Fruit fly (Drosophila melanogaster): ENCODE results near the gene rtet.
A peak's percentile ranks its signal among the peaks of the same experiment; 100 is the strongest.

rtet gene

dm6 chr3R:21071943-21072500 lies 36.2 kb upstream of the rtet start (continued):
- TF ChIP-seq CG12769 (tag; optimal IDR thresholded peaks at IDR 0.05) = peak; percentile 62
- peak; percentile 5 for TF ChIP-seq CG34376 (GFP tag; optimal IDR thresholded peaks at IDR 0.05)
- TF ChIP-seq HLH4C (GFP tag; IDR thresholded peaks at IDR 0.05; ENCODE audit: partially characterized antibody) = no peak
- TF ChIP-seq CG15073 (GFP tag; optimal IDR thresholded peaks at IDR 0.05) = no peak
- no peak for TF ChIP-seq pzg (GFP tag; optimal IDR thresholded peaks at IDR 0.05)
- no peak for TF ChIP-seq Poxn (GFP tag; IDR thresholded peaks at IDR 0.05)
- 0 out of 3 replicates have a peak, but pooled peaks have one; percentile 9 for TF ChIP-seq CG6791 (GFP tag; IDR thresholded peaks at IDR 0.05; ENCODE audit: partially characterized antibody)
- TF ChIP-seq onecut (GFP tag; IDR thresholded peaks at IDR 0.05) = no peak
- TF ChIP-seq CG13287 (GFP tag; IDR thresholded peaks at IDR 0.05; ENCODE audit: partially characterized antibody) = no peak
- no peak for TF ChIP-seq bowl (GFP tag; IDR thresholded peaks at IDR 0.05)
- no peak for TF ChIP-seq CG4360 (GFP tag; IDR thresholded peaks at IDR 0.05)
- no peak for TF ChIP-seq CG11456 (GFP tag; IDR thresholded peaks at IDR 0.05)
- peak in 1 of 2 experiments; percentile 52 for TF ChIP-seq Pdp1 (GFP tag; optimal IDR thresholded peaks at IDR 0.05)
- no peak for TF ChIP-seq CG18011 (GFP tag; optimal IDR thresholded peaks at IDR 0.05)
- peak; percentile 48 for TF ChIP-seq Med (GFP tag)
- TF ChIP-seq CG3995 (GFP tag; optimal IDR thresholded peaks at IDR 0.05) = peak; percentile 75
- no peak for TF ChIP-seq ERR (GFP tag; optimal IDR thresholded peaks at IDR 0.05)
- TF ChIP-seq CG12155 (GFP tag; optimal IDR thresholded peaks at IDR 0.05) = no peak
- TF ChIP-seq ttk (GFP tag; IDR thresholded peaks at IDR 0.05) = no peak
- peak; percentile 28 for TF ChIP-seq sug (tag; optimal IDR thresholded peaks at IDR 0.05)
- no peak for TF ChIP-seq sima (GFP tag; optimal IDR thresholded peaks at IDR 0.05)

dm6 chr3R:21073141-21073540 lies 35.1 kb upstream of the rtet start, which contains the start of gene r-l:
Gene r-l, minus strand, starts transcription at chr3R:21073319.
- TF ChIP-seq CG2712 (tag; optimal IDR thresholded peaks at IDR 0.05) (peak; percentile 39), CG8359 (GFP tag; optimal IDR thresholded peaks at IDR 0.05; ENCODE audit: borderline replicate concordance) (no peak), CG34376 (GFP tag; optimal IDR thresholded peaks at IDR 0.05) (peak; percentile 0), CG9876 (GFP tag; optimal IDR thresholded peaks at IDR 0.05) (no peak), CG8281 (tag; optimal IDR thresholded peaks at IDR 0.05) (no peak), BEAF-32 (GFP tag; optimal IDR thresholded peaks at IDR 0.05) (peak; percentile 54), chm (GFP tag; IDR thresholded peaks at IDR 0.05) (no peak), twi (tag; optimal IDR thresholded peaks at IDR 0.05) (peak; percentile 34), CG3726 (GFP tag; IDR thresholded peaks at IDR 0.05) (no peak), Sry-δ (GFP tag; optimal IDR thresholded peaks at IDR 0.05) (peak; percentile 67), phol (tag; optimal IDR thresholded peaks at IDR 0.05) (peak; percentile 60), CG8290 (GFP tag; optimal IDR thresholded peaks at IDR 0.05) (no peak), CG8290 (tag; optimal IDR thresholded peaks at IDR 0.05) (peak in 1 of 2 experiments; percentile 77), CG7928 (GFP tag; optimal IDR thresholded peaks at IDR 0.05) (peak; percentile 21), CG12659 (GFP tag; optimal IDR thresholded peaks at IDR 0.05) (peak; percentile 56), CG12236 (GFP tag; optimal IDR thresholded peaks at IDR 0.05) (no peak), CG10147 (GFP tag; optimal IDR thresholded peaks at IDR 0.05) (peak; percentile 32), CG1603 (tag; optimal IDR thresholded peaks at IDR 0.05) (peak; percentile 83), fu2 (GFP tag; optimal IDR thresholded peaks at IDR 0.05) (no peak), sens (GFP tag) (peak; percentile 65), row (GFP tag; IDR thresholded peaks at IDR 0.05) (peak; percentile 31; the same call in 1 of the 3 replicates), CG17829 (tag; optimal IDR thresholded peaks at IDR 0.05) (peak; percentile 37), CG12744 (GFP tag; optimal IDR thresholded peaks at IDR 0.05) (no peak), Rfx (GFP tag; IDR thresholded peaks at IDR 0.05) (0 out of 2 replicates have a peak, but pooled peaks have one; percentile 15), Dip3 (GFP tag; optimal IDR thresholded peaks at IDR 0.05) (peak; percentile 15), gcm (GFP tag; optimal IDR thresholded peaks at IDR 0.05) (peak; percentile 2), CG11723 (GFP tag; optimal IDR thresholded peaks at IDR 0.05) (no peak), otp (GFP tag; IDR thresholded peaks at IDR 0.05) (peak; percentile 26; the same call in 1 of the 3 replicates), tna (GFP tag; IDR thresholded peaks at IDR 0.05; ENCODE audit: partially characterized antibody) (no peak; the same call in 1 of the 2 replicates), Fer1 (GFP tag; optimal IDR thresholded peaks at IDR 0.05) (peak; percentile 27)
